Fruit fly (Drosophila melanogaster): ENCODE data around the gene ome.

ome gene

DNA sequence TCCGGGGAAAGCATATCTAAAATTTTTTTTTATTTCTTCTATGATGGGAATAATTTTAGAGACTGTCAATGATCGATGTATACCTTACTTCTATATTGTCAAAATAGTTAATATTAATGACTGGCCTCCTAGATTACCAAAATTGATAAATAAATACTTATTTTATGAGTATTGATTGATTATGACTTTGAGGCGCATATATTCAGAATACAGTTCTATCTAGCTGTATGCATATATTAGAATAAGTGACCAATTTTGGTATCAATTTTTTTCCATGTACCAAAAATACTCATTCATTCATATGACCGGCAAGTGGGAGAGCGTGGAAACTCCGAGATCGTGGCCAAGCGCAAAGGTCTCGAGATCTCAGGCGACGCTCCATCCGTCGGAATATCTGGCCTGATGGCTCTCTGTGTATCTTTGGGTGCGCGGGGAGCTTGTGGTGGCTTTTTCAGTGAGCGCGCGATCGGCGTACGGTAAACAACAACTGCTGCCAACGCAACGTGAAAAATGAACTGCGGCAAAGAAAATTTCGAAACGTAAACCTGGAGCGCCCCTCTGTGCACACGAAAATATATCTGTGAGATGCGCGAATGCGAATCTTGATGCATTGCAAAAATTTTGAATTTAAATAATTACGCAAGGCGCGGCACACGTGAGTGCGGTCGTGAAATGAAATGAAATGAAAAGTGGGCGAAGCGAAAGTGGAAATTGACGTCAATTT lies at the start of gene ome, which contains the start of gene CG43121:
ome (plus strand) TSS at position 453 of the 724 bp plus-strand sequence.
CG43121 (minus strand) TSS at position 51 of the 724 bp plus-strand sequence.
- TF ChIP-seq pan (optimal IDR thresholded peaks at IDR 0.05) (no peak), CG8478 (optimal IDR thresholded peaks at IDR 0.05) (no peak), psq (optimal IDR thresholded peaks at IDR 0.05) (no peak)

DNA sequence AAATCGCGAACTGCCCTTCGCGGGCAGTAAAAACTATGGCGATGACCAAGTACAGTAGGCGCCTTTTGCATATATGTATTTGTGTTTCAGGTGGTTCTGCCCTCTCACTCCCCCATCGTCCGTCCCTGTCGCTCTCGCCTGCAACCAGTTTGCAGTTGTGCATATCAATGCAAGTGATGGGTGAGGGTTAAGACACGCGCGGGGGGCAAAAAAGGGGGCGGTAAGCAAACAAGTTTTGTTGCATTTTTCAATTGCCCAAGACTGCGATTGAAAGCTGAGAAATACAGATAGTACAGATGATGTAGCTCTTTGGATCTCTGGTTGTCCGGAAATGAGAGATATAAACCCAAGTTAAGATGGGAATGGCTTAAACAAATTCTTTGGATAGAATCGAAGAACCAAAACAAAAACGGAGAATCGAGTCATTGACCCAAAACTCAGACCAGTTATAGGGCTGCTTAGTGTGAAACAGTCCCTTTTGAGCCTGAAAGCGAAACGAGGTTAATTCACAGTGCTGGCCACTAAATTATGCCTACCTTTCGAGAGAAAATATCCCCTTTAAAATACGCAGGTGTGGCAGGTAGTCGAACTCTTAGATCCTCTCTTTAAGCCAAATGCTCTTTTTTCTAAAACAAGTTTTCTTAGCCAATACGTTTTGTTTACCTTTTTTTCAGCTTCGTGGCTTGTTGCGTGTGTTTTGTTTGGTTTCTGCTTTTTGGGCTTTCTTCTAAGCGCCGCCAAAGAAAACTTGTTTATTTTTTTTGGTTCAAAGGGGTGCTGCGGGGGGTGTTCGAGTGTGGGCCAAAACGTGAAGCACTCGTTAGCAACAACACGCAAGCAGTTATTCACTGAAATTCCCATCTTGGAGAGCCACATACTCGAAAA lies 48.0 kb upstream of the ome start:
- TF ChIP-seq EcR (GFP tag; optimal IDR thresholded peaks at IDR 0.05), result peak; percentile 11 to 83
- no peak for TF ChIP-seq usp (GFP tag; optimal IDR thresholded peaks at IDR 0.05)

DNA sequence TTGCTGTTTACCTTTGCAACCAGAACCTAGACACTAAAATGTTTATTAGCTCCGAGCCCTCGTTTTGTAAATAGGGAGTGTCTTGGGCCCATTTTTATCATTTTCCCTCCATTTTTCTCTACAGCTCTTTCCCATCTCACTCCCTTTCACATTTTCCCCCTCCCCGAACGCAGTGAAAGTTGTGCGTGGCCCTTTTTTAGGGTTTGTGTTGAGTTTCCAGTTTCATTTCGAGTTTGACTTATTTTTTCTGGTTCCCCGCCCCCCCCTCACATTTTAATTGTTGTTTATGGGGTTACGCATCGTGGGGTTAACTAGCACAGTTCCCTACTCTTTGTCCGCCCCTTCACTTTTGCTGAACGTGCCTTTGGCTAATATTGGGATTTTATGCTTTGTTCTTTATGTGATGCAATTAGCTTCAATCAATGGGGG lies 47.1 kb upstream of the ome start:
- TF ChIP-seq EcR (GFP tag; optimal IDR thresholded peaks at IDR 0.05), result no peak
- no peak for TF ChIP-seq pan (optimal IDR thresholded peaks at IDR 0.05)
- TF ChIP-seq CG8478 (optimal IDR thresholded peaks at IDR 0.05), result no peak
- no peak for TF ChIP-seq Dll (optimal IDR thresholded peaks at IDR 0.05)
- TF ChIP-seq psq (optimal IDR thresholded peaks at IDR 0.05), result no peak
- no peak for TF ChIP-seq usp (GFP tag; optimal IDR thresholded peaks at IDR 0.05)

DNA sequence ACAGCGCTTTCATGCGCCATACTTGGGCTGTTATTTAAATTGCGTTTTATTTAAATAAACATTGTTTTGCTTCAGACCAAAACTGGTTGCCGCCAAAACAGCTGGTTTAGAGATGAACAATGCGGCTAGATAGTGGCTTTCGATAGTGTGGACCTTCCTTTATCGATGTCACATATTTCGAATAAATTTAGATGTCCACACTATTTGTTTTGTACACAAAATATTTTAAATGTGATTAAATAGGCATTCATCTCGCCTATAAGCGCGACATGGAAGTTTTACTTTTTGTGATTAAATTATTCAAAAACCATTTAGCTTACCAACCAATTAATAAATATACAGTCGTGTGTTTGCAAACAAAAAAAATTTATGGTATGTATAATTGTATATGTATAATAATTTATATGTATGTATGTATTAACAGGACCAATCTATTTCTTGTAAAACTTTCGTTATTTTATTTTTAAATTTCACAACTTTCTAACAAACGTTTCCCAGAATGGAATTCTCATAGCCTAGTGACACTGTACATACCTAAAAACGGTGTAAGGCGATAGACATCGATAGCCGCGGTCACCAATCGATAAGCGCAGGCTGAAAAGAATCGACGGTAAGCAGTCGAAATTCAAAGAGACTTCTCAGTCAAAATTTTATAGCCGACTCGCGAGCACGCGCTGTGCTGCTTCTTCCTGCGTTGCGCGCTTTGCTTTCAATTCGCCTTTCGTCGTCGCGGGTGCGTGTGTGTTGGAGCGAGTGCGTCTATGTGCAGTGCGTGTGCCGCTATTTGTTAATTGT lies 40.5 kb upstream of the ome start, which contains the start of the genes RecQ5 and dlp:
RecQ5 (minus strand) TSS at position 114 of the 795 bp plus-strand sequence.
dlp (plus strand) TSS at position 638 of the 795 bp plus-strand sequence.
- TF ChIP-seq CG8478 (optimal IDR thresholded peaks at IDR 0.05) (no peak), usp (GFP tag; optimal IDR thresholded peaks at IDR 0.05) (no peak)

DNA sequence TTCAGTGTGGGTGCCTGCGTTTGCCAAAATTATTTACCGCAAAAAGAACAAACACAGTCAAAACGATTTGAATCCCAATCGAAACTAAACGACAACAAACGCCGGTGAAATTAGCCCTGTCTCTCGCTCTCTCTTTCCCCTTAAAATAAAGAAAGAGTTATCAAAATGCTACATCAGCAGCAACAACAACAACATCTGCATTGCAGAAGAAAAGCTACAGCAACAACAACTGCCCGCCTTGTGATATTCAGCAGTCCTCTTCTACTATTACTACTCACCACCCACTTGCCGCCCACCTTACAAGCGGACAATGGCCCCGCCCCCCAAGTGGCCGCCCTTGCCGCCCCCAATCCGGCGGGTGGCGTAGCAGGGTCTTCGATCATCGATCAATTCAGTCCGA lies 39.7 kb upstream of the ome start:
- TF ChIP-seq CG8478 (optimal IDR thresholded peaks at IDR 0.05), result no peak

DNA sequence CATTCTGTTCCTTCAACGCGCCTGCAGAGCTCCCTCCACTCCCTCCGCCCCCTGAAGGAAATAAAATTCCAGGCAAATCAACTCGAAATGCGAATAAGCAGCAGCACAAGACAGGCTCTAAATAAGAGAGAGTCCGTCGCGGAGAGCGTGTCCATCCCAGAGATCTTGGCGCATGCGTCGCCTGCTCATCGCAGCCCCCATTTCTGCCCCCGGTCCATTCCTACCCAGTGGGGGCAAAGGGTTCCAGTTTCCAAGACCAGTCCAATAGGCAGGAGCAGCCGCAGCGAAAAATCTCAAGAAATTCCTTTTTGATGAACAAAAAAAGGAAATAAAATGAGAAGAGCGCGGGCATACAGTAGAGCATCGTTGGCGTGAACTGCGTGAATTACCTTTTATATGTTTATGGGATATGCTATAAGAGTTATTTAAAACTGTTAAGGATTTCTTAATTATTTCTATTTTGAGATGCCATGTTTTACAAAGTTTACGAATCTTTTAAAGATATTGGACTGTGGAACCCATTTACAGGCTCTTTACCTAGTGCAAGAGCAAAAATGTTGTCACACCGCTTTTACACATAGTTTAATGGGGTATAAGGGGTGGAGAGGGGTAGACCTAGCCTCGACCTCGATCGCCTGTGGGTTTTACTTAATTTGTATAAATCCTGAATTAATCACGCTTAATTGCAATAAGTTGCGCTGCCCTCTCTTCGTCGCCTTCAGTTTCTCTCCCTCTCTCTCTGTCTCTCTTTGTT lies 38.4 kb upstream of the ome start:
- TF ChIP-seq Dll (optimal IDR thresholded peaks at IDR 0.05) (no peak), usp (GFP tag; optimal IDR thresholded peaks at IDR 0.05) (no peak), EcR (GFP tag; optimal IDR thresholded peaks at IDR 0.05) (no peak), CG8478 (optimal IDR thresholded peaks at IDR 0.05) (no peak), pan (optimal IDR thresholded peaks at IDR 0.05) (no peak), psq (optimal IDR thresholded peaks at IDR 0.05) (no peak)

DNA sequence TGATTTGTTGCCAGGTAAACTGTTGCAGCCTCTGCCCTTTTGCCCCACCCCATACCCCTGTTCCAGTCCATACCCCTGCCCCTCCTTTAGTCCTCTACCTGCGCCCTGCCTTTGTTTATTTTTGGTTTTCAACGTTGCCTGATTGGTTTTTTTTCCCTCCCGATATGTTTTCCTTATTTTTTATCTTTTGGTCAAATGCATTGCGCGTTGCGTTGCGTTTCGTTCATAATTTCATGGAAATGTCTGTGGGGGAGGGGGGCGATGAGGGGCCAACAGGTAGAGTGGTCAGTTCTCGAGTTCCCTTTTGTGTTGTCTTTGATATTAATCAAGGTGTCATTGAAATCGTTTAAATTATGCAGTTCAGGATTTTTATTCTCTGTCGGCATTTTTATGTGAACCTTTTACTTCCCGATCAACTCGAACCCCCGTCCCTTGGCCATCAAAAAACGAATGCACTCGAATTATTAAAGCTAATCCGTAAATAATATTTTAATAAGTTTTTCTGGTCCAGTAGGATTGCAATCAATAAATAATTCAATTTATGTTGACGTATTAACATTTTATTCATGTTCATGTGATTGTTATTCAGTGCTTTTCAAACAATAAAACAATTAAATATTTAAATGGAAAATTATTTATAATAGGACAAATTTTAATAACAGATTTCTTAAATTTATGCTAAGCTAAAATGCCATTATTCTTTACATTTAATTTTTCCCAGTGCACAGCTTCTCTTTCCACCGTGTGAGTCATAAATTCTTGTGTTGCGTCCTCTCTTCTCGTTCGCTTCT lies 37.7 kb upstream of the ome start:
- no peak for TF ChIP-seq CG8478 (optimal IDR thresholded peaks at IDR 0.05)
- TF ChIP-seq psq (optimal IDR thresholded peaks at IDR 0.05), result no peak
- TF ChIP-seq usp (GFP tag; optimal IDR thresholded peaks at IDR 0.05), result no peak
- no peak for TF ChIP-seq EcR (GFP tag; optimal IDR thresholded peaks at IDR 0.05)
- TF ChIP-seq pan (optimal IDR thresholded peaks at IDR 0.05), result no peak
- TF ChIP-seq Dll (optimal IDR thresholded peaks at IDR 0.05), result no peak

DNA sequence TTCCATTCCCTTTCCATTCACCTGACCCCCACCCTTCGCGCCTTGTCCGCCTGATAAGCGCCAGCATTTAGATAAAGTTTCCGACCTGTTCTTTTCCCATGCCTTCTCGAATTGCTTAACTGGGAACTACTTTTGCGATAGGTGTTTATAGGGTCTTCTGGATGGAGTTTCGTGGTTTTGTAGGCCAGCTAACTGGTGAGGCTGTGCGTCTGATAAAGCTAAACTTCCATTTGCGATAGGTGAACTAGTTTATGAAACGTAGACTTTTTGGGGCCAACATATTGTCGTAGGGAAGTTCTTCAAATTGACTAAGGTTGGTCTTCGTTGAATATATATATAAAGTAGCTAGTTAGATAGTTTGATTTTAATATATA lies 37.1 kb upstream of the ome start:
- no peak for TF ChIP-seq usp (GFP tag; optimal IDR thresholded peaks at IDR 0.05)
- TF ChIP-seq CG8478 (optimal IDR thresholded peaks at IDR 0.05), result no peak
- no peak for TF ChIP-seq psq (optimal IDR thresholded peaks at IDR 0.05)
- TF ChIP-seq EcR (GFP tag; optimal IDR thresholded peaks at IDR 0.05), result no peak
- no peak for TF ChIP-seq pan (optimal IDR thresholded peaks at IDR 0.05)
- no peak for TF ChIP-seq Dll (optimal IDR thresholded peaks at IDR 0.05)

DNA sequence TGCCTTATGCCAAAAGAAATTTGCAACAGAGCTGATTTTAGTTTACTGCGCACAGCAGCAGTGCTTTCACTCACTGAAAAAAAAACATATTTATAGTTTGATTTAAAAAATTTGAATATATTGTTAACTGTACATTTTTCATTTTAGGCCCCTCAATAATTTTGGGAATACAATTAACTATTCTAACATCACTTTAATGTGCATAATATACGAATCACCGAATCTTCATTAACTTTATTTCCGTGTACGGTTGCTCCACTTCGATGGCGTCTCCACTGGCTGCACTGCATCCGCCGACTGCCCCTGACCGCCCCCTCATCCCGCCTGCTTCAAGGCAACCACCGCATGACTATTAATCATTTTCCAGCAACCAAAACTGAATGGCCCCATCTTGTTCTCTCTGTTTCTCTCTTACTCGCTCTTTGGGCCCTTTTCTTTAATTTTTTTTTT lies 35.9 kb upstream of the ome start:
- no peak for TF ChIP-seq usp (GFP tag; optimal IDR thresholded peaks at IDR 0.05)
- TF ChIP-seq Dll (optimal IDR thresholded peaks at IDR 0.05), result peak; percentile 13

DNA sequence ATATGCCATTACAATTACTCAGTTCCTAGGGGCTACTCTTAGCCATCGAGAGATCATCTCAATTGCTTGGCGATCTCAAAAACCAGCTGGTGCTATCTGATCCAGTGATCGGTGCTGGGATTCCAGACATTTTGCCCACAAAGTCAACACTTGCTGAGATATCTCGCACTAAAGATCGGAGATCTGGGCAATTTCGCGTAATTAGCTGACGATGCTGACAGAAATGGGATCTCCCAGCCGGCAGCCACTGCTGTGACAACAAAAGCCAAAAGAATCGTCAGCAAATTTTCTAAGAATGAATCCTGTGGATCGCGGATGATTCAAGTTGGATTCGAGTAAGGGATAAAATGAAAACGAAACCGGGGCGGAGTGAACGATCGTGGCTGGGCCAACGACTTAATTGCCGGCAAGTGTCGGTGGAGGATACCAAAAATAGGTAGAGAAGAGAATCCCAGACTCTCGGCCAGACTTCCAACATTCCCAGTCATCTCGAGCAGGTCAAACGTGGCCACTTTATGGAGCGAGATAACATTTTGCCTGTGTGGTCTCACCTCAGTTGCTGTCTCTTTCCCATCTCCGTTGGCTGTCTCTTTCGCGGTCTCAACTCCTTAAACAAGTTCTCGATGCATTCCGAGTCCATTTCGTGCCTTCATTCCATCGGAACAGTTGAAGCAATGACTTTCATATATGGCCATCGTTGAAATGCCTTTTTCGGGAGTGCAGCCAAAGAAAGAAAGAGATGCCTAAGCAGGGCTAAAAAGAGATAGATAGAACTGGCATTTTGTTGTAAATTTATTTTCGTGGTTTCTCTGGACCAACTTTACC lies 34.7 kb upstream of the ome start:
- TF ChIP-seq CG8478 (optimal IDR thresholded peaks at IDR 0.05), result no peak
- TF ChIP-seq Dll (optimal IDR thresholded peaks at IDR 0.05), result no peak
- TF ChIP-seq EcR (GFP tag; optimal IDR thresholded peaks at IDR 0.05), result peak in 1 of 2 experiments; percentile 25
- no peak for TF ChIP-seq psq (optimal IDR thresholded peaks at IDR 0.05)
- no peak for TF ChIP-seq pan (optimal IDR thresholded peaks at IDR 0.05)
